Worm (Caenorhabditis elegans): ENCODE data around the gene F55F10.3.

- peak; percentile 73 for TF ChIP-seq him-1 (tag; optimal IDR thresholded peaks at IDR 0.05)
- TF ChIP-seq dao-5 (tag; optimal IDR thresholded peaks at IDR 0.05): no peak
Observed at ce11 chrIV:4390438-4390894, 30.7 kb downstream of the F55F10.3 start, which contains the start of the genes rpl-7A and set-21.
